Worm (Caenorhabditis elegans): Measurements from ENCODE around the gene nuo-4.
A peak's percentile ranks its signal among the peaks of the same experiment; 100 is the strongest.

nuo-4 gene

DNA sequence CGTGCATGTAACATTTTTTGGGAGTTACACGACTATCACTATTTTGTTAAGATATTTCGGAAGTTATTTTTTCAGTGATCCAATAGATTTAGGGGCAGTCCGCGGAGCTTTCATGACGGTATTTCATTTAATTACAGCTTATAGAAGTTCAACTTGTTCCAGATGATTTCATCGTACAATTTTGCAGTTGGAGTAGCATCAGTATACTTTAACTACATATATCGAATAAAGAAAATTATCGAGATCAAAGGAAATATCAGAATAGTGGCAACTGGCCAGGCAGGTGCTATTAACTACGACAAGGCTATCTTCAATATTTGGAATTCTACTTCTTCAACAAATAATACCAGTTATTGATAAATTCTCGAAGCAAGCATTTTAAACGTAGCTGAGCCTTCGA, 19.9 kb upstream of the nuo-4 start:
- TF ChIP-seq nhr-77 (tag; optimal IDR thresholded peaks at IDR 0.05) (no peak), elt-3 (tag; optimal IDR thresholded peaks at IDR 0.05) (no peak), ceh-16 (tag; optimal IDR thresholded peaks at IDR 0.05) (no peak), unc-62 (GFP tag; optimal IDR thresholded peaks at IDR 0.05) (no peak), F13H6.1 (tag; optimal IDR thresholded peaks at IDR 0.05) (no peak), egl-27 (tag; optimal IDR thresholded peaks at IDR 0.05) (no peak), lin-13 (GFP tag; optimal IDR thresholded peaks at IDR 0.05) (no peak), sma-3 (GFP tag; optimal IDR thresholded peaks at IDR 0.05) (no peak), snpc-4 (tag; optimal IDR thresholded peaks at IDR 0.05) (no peak), nhr-12 (tag; optimal IDR thresholded peaks at IDR 0.05) (no peak), crh-2 (tag; optimal IDR thresholded peaks at IDR 0.05) (no peak), sem-4 (tag; optimal IDR thresholded peaks at IDR 0.05) (no peak), lsy-2 (tag; optimal IDR thresholded peaks at IDR 0.05) (no peak), C34F6.9 (tag; optimal IDR thresholded peaks at IDR 0.05) (no peak), mab-5 (tag; optimal IDR thresholded peaks at IDR 0.05) (no peak), nhr-237 (tag; optimal IDR thresholded peaks at IDR 0.05) (no peak), gmeb-1 (tag; optimal IDR thresholded peaks at IDR 0.05) (no peak), dmd-4 (tag; optimal IDR thresholded peaks at IDR 0.05) (no peak)

DNA sequence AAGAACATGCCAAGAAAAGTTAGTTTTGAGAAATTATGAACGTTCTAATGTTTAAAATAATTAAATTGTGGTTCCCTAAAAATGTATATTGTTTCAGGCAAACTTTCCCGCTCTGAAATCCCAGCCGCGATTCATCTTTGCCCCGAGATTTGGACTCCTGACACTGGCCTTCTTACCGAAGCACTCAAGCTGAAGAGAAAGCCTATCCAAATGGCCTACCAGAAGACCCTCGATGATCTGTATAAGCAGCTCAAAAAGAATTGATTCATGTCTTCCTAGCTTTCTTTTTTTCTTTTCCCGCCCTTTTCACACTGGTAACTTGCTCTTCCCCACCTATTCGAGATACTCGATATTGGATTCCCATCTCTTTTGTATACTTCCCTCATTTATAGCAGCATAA, 11.5 kb upstream of the nuo-4 start:
- TF ChIP-seq nhr-10 (tag; optimal IDR thresholded peaks at IDR 0.05) (no peak), crh-2 (tag; optimal IDR thresholded peaks at IDR 0.05) (no peak), ceh-82 (tag; optimal IDR thresholded peaks at IDR 0.05) (no peak), mbf-1 (tag; optimal IDR thresholded peaks at IDR 0.05) (no peak), nhr-25 (tag; optimal IDR thresholded peaks at IDR 0.05) (no peak), peb-1 (tag; optimal IDR thresholded peaks at IDR 0.05) (no peak), ztf-1 (GFP tag; conservative IDR thresholded peaks at IDR 0.05) (no peak)

DNA sequence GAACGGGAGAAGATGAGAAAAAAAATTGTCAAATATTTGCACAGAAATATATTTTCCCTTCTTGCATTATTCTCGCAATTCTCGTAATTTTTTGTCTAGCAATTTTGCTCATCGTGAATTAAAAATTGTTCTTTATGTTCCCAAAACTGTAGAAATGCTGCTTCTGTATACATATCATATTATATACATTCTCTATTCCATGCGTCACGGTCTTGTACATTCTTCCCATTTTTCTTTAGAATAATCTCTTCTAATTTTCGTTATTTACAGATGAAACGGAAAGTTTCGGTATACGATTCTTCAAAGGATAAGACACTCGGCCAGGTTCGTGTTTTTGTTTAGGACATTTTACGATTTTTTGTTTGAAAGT, 8.9 kb upstream of the nuo-4 start, which contains the start of gene acs-4:
Gene acs-4, plus strand, starts transcription at position 271 of the 370 bp plus-strand sequence.
- TF ChIP-seq nhr-11 (tag; optimal IDR thresholded peaks at IDR 0.05) (no peak), R02D3.7 (tag; optimal IDR thresholded peaks at IDR 0.05) (no peak), sma-3 (GFP tag; optimal IDR thresholded peaks at IDR 0.05) (no peak), lin-13 (GFP tag; optimal IDR thresholded peaks at IDR 0.05) (no peak), nhr-12 (tag; optimal IDR thresholded peaks at IDR 0.05) (no peak), fos-1 (tag; optimal IDR thresholded peaks at IDR 0.05) (no peak), ceh-82 (tag; optimal IDR thresholded peaks at IDR 0.05) (no peak), crh-2 (tag; optimal IDR thresholded peaks at IDR 0.05) (no peak), snpc-4 (tag; optimal IDR thresholded peaks at IDR 0.05) (no peak), mdl-1 (tag; optimal IDR thresholded peaks at IDR 0.05) (no peak), zag-1 (tag; optimal IDR thresholded peaks at IDR 0.05) (no peak), elt-1 (tag; optimal IDR thresholded peaks at IDR 0.05) (no peak), C34F6.9 (tag; optimal IDR thresholded peaks at IDR 0.05) (no peak), unc-62 (GFP tag; optimal IDR thresholded peaks at IDR 0.05) (no peak), elt-3 (tag; optimal IDR thresholded peaks at IDR 0.05) (no peak), nhr-10 (tag; optimal IDR thresholded peaks at IDR 0.05) (no peak)

DNA sequence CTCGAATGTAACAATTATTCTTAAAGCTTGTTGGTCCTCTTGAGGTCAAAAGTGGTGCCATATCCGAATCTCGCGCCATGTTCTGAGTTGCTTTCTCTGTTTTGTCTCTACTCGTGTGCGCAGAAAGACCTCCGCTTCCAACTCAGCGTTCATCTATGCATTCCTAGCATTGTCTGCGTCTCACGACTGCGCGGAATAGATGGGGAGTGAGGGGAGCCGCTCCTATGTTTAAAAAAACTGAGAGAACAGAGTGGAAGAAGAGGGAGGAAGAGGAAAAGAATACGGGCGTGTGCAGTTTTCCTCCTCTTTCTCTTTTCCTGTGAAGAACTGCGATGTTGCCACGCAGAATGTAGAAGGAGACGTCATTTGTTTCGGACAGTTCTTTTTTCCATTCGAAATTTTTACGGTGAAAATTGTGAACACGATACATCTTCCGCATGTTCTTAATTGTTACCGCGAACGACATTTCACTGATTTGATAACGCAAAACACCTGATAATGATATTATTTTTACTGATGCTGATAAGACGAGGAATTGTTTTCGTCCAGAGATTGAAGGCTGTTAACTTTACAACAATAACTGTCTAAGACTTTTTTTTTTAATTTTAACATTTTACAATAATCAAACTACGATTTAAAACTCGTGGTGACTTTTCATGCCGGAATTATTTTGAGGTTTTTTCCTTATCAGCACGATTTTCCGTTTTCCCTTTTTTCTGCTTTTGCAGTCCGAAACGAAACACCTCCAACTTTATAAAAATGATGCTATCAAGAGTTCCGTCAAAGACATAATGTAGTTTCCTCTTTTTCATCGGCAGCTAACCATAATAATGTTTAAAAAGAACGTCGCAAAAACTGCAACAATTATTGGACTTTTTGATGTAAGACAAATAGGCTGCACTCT, 8.3 kb upstream of the nuo-4 start:
- TF ChIP-seq ama-1 (optimal IDR thresholded peaks at IDR 0.05) (no peak), nhr-6 (tag; optimal IDR thresholded peaks at IDR 0.05) (no peak), unc-55 (GFP tag; optimal IDR thresholded peaks at IDR 0.05) (peak; percentile 82), lin-11 (tag; optimal IDR thresholded peaks at IDR 0.05) (peak; percentile 63), nhr-21 (tag; optimal IDR thresholded peaks at IDR 0.05) (no peak), lin-39 (tag; optimal IDR thresholded peaks at IDR 0.05) (no peak), egl-27 (tag; optimal IDR thresholded peaks at IDR 0.05) (peak; percentile 74), dmd-4 (tag; optimal IDR thresholded peaks at IDR 0.05) (no peak), ceh-82 (tag; optimal IDR thresholded peaks at IDR 0.05) (no peak), mbf-1 (tag; optimal IDR thresholded peaks at IDR 0.05) (no peak), sma-3 (GFP tag; optimal IDR thresholded peaks at IDR 0.05) (no peak), nhr-11 (tag; optimal IDR thresholded peaks at IDR 0.05) (no peak), lsy-2 (tag; optimal IDR thresholded peaks at IDR 0.05) (peak in 1 of 2 experiments; percentile 69), sma-9 (GFP tag; optimal IDR thresholded peaks at IDR 0.05) (peak; percentile 13), sma-9 (tag; optimal IDR thresholded peaks at IDR 0.05) (no peak), nhr-25 (tag; optimal IDR thresholded peaks at IDR 0.05) (peak; percentile 5), sem-4 (tag; optimal IDR thresholded peaks at IDR 0.05) (no peak), unc-39 (tag; optimal IDR thresholded peaks at IDR 0.05) (no peak), nhr-129 (tag; optimal IDR thresholded peaks at IDR 0.05) (peak; percentile 76), aly-2 (tag; optimal IDR thresholded peaks at IDR 0.05) (no peak), crh-2 (tag; optimal IDR thresholded peaks at IDR 0.05) (peak; percentile 71), Y55F3AM.14 (GFP tag; optimal IDR thresholded peaks at IDR 0.05) (no peak), elt-3 (tag; optimal IDR thresholded peaks at IDR 0.05) (no peak), nhr-23 (tag; optimal IDR thresholded peaks at IDR 0.05) (no peak), mdl-1 (tag; optimal IDR thresholded peaks at IDR 0.05) (peak; percentile 23 to 29), ZK546.5 (tag; optimal IDR thresholded peaks at IDR 0.05) (no peak), snpc-4 (tag; optimal IDR thresholded peaks at IDR 0.05) (no peak), nhr-10 (tag; optimal IDR thresholded peaks at IDR 0.05) (no peak), ztf-11 (tag; optimal IDR thresholded peaks at IDR 0.05) (no peak), alr-1 (tag; optimal IDR thresholded peaks at IDR 0.05) (no peak)

Measured in whole organism, L2 larva.